Worm (Caenorhabditis elegans) whole organism, young adult: ENCODE measurements around the gene ain-1.

Experiments
- B0035.1 ChIP-seq: sonication (generic microtip); optimal IDR thresholded peaks from 2 replicates; lab custom pipeline; 2016; ENCODE audit warnings: missing genetic modification characterization, mild to moderate bottlenecking, missing compliant biosample characterization, missing genotype, missing genetic modification reagents
- B0336.3 ChIP-seq: fragments of 200-800 bp; sonication (Bioruptor generic); IDR thresholded peaks from 2 replicates; pipeline ENCODE4 v1.3.6; 2022; ENCODE audit warnings: missing genetic modification characterization, missing compliant biosample characterization
- C06A6.2 ChIP-seq: fragments of 200-800 bp; sonication (Bioruptor generic); conservative IDR thresholded peaks from 2 replicates; pipeline ENCODE4 v1.3.6; 2022; ENCODE audit warnings: missing genetic modification characterization, missing compliant biosample characterization
- D2030.7 ChIP-seq: fragments of 200-800 bp; sonication (Bioruptor generic); IDR thresholded peaks from 2 replicates; pipeline ENCODE4 v1.3.6; 2022; ENCODE audit warnings: missing genetic modification reagents, missing genetic modification characterization, missing compliant biosample characterization
- F10E7.11 ChIP-seq: sonication (generic microtip); optimal IDR thresholded peaks from 2 replicates; lab custom pipeline; 2017; ENCODE audit warnings: mild to moderate bottlenecking, missing genetic modification characterization, moderate library complexity, missing compliant biosample characterization
- F22D6.2 ChIP-seq: sonication (generic microtip); optimal IDR thresholded peaks from 2 replicates; lab custom pipeline; 2016; ENCODE audit warnings: mild to moderate bottlenecking, missing genetic modification characterization, missing compliant biosample characterization
- F23B12.7 ChIP-seq: sonication (generic microtip); optimal IDR thresholded peaks from 2 replicates; lab custom pipeline; 2017; ENCODE audit warnings: missing genetic modification characterization, mild to moderate bottlenecking, missing compliant biosample characterization, antibody characterized with exemption, moderate library complexity; ENCODE audit not compliant: insufficient read depth
- F33H1.4 ChIP-seq: fragments of 200-800 bp; sonication (Bioruptor generic); IDR thresholded peaks from 2 replicates; pipeline ENCODE4 v1.3.6; 2022; ENCODE audit warnings: missing genetic modification reagents, missing genetic modification characterization, missing compliant biosample characterization
- F52B5.7 ChIP-seq: sonication (generic microtip); optimal IDR thresholded peaks from 2 replicates; lab custom pipeline; 2016; ENCODE audit warnings: mild to moderate bottlenecking, missing genetic modification characterization, missing compliant biosample characterization
- T07F8.4 ChIP-seq: sonication (generic microtip); optimal IDR thresholded peaks from 2 replicates; lab custom pipeline; 2016; ENCODE audit warnings: mild to moderate bottlenecking, missing genetic modification characterization, moderate library complexity, missing compliant biosample characterization
- T26A5.8 ChIP-seq: sonication (generic microtip); optimal IDR thresholded peaks from 2 replicates; lab custom pipeline; 2016; ENCODE audit warnings: missing genetic modification characterization, missing compliant biosample characterization
- Y56A3A.18 ChIP-seq: fragments of 200-800 bp; sonication (Bioruptor generic); IDR thresholded peaks from 2 replicates; pipeline ENCODE4 v1.3.6; 2022; ENCODE audit warnings: missing genetic modification reagents, missing genetic modification characterization, missing compliant biosample characterization
- athp-1 ChIP-seq: sonication (generic microtip); optimal IDR thresholded peaks from 2 replicates; lab custom pipeline; 2017; ENCODE audit warnings: mild to moderate bottlenecking, missing genetic modification characterization, missing compliant biosample characterization
- attf-6 ChIP-seq: fragments of 200-800 bp; sonication (Bioruptor generic); IDR thresholded peaks from 2 replicates; pipeline ENCODE4 v1.3.6; 2022; ENCODE audit warnings: missing genetic modification reagents, missing genetic modification characterization, missing compliant biosample characterization
- bed-1 ChIP-seq: fragments of 200-800 bp; sonication (Bioruptor generic); IDR thresholded peaks from 2 replicates; pipeline ENCODE4 v1.3.6; 2022; ENCODE audit warnings: missing genetic modification reagents, missing genetic modification characterization, missing compliant biosample characterization
- cebp-2 ChIP-seq: fragments of 200-800 bp; sonication (Bioruptor generic); IDR thresholded peaks from 2 replicates; pipeline ENCODE4 v1.3.6; 2022; ENCODE audit warnings: missing genetic modification characterization, missing compliant biosample characterization
- ceh-27 ChIP-seq: fragments of 200-800 bp; sonication (Bioruptor generic); optimal IDR thresholded peaks from 2 replicates; lab custom pipeline; 2018; ENCODE audit warnings: mild to moderate bottlenecking, missing genetic modification characterization, moderate library complexity, missing compliant biosample characterization
- chd-7 ChIP-seq: sonication (generic microtip); optimal IDR thresholded peaks from 2 replicates; lab custom pipeline; 2016; ENCODE audit warnings: mild to moderate bottlenecking, missing genetic modification characterization, moderate library complexity, missing compliant biosample characterization
- dox-1 ChIP-seq: fragments of 200-800 bp; sonication (Bioruptor generic); IDR thresholded peaks from 2 replicates; pipeline ENCODE4 v1.3.6; 2022; ENCODE audit warnings: missing genetic modification reagents, missing genetic modification characterization, missing compliant biosample characterization
- dpff-1 ChIP-seq: sonication (generic microtip); optimal IDR thresholded peaks from 2 replicates; lab custom pipeline; 2017; ENCODE audit warnings: mild to moderate bottlenecking, missing genetic modification characterization, missing compliant biosample characterization
- egl-44 ChIP-seq: fragments of 200-800 bp; sonication (Bioruptor generic); IDR thresholded peaks from 2 replicates; pipeline ENCODE4 v1.3.6; 2022; ENCODE audit warnings: missing genetic modification reagents, missing genetic modification characterization, missing compliant biosample characterization
- fkh-3 ChIP-seq: sonication (generic microtip); optimal IDR thresholded peaks from 2 replicates; lab custom pipeline; 2016; ENCODE audit warnings: mild to moderate bottlenecking, missing genetic modification characterization, missing compliant biosample characterization
- lin-35 ChIP-seq, 3 experiments: fragments of 150-350 bp in 2 of 3; sonication (generic microtip) in 1 of 3; optimal IDR thresholded peaks; 2 replicates each; lab custom pipeline; 2014 to 2018; ENCODE audit warnings: missing biosample characterization in 3 of 3, missing genetic modification characterization in 3 of 3, missing genetic modification reagents in 3 of 3
- lin-40 ChIP-seq: sonication (generic microtip); optimal IDR thresholded peaks from 2 replicates; lab custom pipeline; 2016; ENCODE audit warnings: missing genetic modification characterization, mild to moderate bottlenecking, missing compliant biosample characterization, missing genotype, missing genetic modification reagents
- lin-54 ChIP-seq: fragments of 200-800 bp; sonication (Bioruptor generic); optimal IDR thresholded peaks from 2 replicates; lab custom pipeline; 2018; ENCODE audit warnings: mild to moderate bottlenecking, missing genetic modification characterization, missing compliant biosample characterization
- lsl-1 ChIP-seq: fragments of 200-800 bp; sonication (Bioruptor generic); optimal IDR thresholded peaks from 2 replicates; lab custom pipeline; 2018; ENCODE audit warnings: mild to moderate bottlenecking, missing genetic modification characterization, moderate library complexity, missing compliant biosample characterization
- madf-10 ChIP-seq: sonication (generic microtip); optimal IDR thresholded peaks from 2 replicates; lab custom pipeline; 2016; ENCODE audit warnings: mild to moderate bottlenecking, missing genetic modification characterization, missing compliant biosample characterization
- madf-8 ChIP-seq: fragments of 200-800 bp; sonication (Bioruptor generic); conservative IDR thresholded peaks from 2 replicates; pipeline ENCODE4 v1.3.6; 2022; ENCODE audit warnings: missing genetic modification reagents, missing genetic modification characterization, missing compliant biosample characterization
- mxl-1 ChIP-seq: sonication (generic microtip); optimal IDR thresholded peaks from 2 replicates; lab custom pipeline; 2016; ENCODE audit warnings: missing genetic modification characterization, missing compliant biosample characterization
- nhr-179 ChIP-seq: sonication (generic microtip); optimal IDR thresholded peaks from 2 replicates; lab custom pipeline; 2016; ENCODE audit warnings: mild to moderate bottlenecking, missing genetic modification characterization, missing compliant biosample characterization
- nhr-90 ChIP-seq: sonication (generic microtip); optimal IDR thresholded peaks from 2 replicates; lab custom pipeline; 2016; ENCODE audit warnings: missing genotype, mild to moderate bottlenecking, missing genetic modification characterization, missing compliant biosample characterization
- pbrm-1 ChIP-seq: fragments of 200-800 bp; sonication (Bioruptor generic); IDR thresholded peaks from 2 replicates; pipeline ENCODE4 v1.3.6; 2022; ENCODE audit warnings: missing genetic modification reagents, missing genetic modification characterization, missing compliant biosample characterization
- rcor-1 ChIP-seq: fragments of 200-800 bp; sonication (Bioruptor generic); IDR thresholded peaks from 2 replicates; pipeline ENCODE4 v1.3.6; 2022; ENCODE audit warnings: missing genetic modification reagents, missing genetic modification characterization, missing compliant biosample characterization
- snpc-1.1 ChIP-seq: sonication (generic microtip); optimal IDR thresholded peaks from 2 replicates; lab custom pipeline; 2017; ENCODE audit warnings: missing genetic modification characterization, mild to moderate bottlenecking, missing compliant biosample characterization, antibody characterized with exemption, moderate library complexity, missing genotype, missing genetic modification reagents; ENCODE audit not compliant: insufficient read depth
- snpc-1.3 ChIP-seq: sonication (generic microtip); optimal IDR thresholded peaks from 2 replicates; lab custom pipeline; 2017; ENCODE audit warnings: missing genetic modification characterization, mild to moderate bottlenecking, missing compliant biosample characterization, antibody characterized with exemption, moderate library complexity, missing genotype, missing genetic modification reagents; ENCODE audit not compliant: insufficient read depth
- snpc-3.4 ChIP-seq: sonication (generic microtip); optimal IDR thresholded peaks from 2 replicates; lab custom pipeline; 2017; ENCODE audit warnings: missing genetic modification characterization, mild to moderate bottlenecking, missing compliant biosample characterization, antibody characterized with exemption, moderate library complexity, missing genotype, missing genetic modification reagents
- somi-1 ChIP-seq: fragments of 200-800 bp; sonication (Bioruptor generic); optimal IDR thresholded peaks from 2 replicates; lab custom pipeline; 2018; ENCODE audit warnings: mild to moderate bottlenecking, missing genetic modification characterization, missing compliant biosample characterization
- sptf-2 ChIP-seq: fragments of 200-800 bp; sonication (Bioruptor generic); optimal IDR thresholded peaks from 2 replicates; lab custom pipeline; 2018; ENCODE audit warnings: mild to moderate bottlenecking, missing genetic modification characterization, missing compliant biosample characterization
- tlf-1 ChIP-seq: fragments of 200-800 bp; sonication (Bioruptor generic); optimal IDR thresholded peaks from 2 replicates; lab custom pipeline; 2018; ENCODE audit warnings: mild to moderate bottlenecking, missing genetic modification characterization, missing compliant biosample characterization
- xnd-1 ChIP-seq: sonication (generic microtip); optimal IDR thresholded peaks from 2 replicates; lab custom pipeline; 2016; ENCODE audit warnings: missing genotype, missing genetic modification reagents, missing genetic modification characterization, missing compliant biosample characterization
- zfh-2 ChIP-seq: fragments of 200-800 bp; sonication (Bioruptor generic); conservative IDR thresholded peaks from 2 replicates; pipeline ENCODE4 v1.3.6; 2022; ENCODE audit warnings: missing genetic modification reagents, missing genetic modification characterization, missing compliant biosample characterization
- ztf-18 ChIP-seq: sonication (generic microtip); optimal IDR thresholded peaks from 2 replicates; lab custom pipeline; 2016; ENCODE audit warnings: missing genotype, mild to moderate bottlenecking, missing genetic modification characterization, missing compliant biosample characterization
- ztf-22 ChIP-seq: fragments of 200-800 bp; sonication (Bioruptor generic); optimal IDR thresholded peaks from 2 replicates; lab custom pipeline; 2018; ENCODE audit warnings: mild to moderate bottlenecking, missing genetic modification characterization, moderate library complexity, missing compliant biosample characterization
- ztf-26 ChIP-seq: sonication (generic microtip); optimal IDR thresholded peaks from 2 replicates; lab custom pipeline; 2017; ENCODE audit warnings: missing genetic modification characterization, missing compliant biosample characterization
- ztf-28 ChIP-seq: fragments of 200-800 bp; sonication (Bioruptor generic); IDR thresholded peaks from 2 replicates; pipeline ENCODE4 v1.3.6; 2022; ENCODE audit warnings: missing genetic modification reagents, missing genetic modification characterization, missing compliant biosample characterization
- ztf-6 ChIP-seq: fragments of 200-800 bp; sonication (Bioruptor generic); IDR thresholded peaks from 2 replicates; pipeline ENCODE4 v1.3.6; 2022; ENCODE audit warnings: missing genetic modification reagents, missing genetic modification characterization, missing compliant biosample characterization

The ain-1 gene

DNA sequence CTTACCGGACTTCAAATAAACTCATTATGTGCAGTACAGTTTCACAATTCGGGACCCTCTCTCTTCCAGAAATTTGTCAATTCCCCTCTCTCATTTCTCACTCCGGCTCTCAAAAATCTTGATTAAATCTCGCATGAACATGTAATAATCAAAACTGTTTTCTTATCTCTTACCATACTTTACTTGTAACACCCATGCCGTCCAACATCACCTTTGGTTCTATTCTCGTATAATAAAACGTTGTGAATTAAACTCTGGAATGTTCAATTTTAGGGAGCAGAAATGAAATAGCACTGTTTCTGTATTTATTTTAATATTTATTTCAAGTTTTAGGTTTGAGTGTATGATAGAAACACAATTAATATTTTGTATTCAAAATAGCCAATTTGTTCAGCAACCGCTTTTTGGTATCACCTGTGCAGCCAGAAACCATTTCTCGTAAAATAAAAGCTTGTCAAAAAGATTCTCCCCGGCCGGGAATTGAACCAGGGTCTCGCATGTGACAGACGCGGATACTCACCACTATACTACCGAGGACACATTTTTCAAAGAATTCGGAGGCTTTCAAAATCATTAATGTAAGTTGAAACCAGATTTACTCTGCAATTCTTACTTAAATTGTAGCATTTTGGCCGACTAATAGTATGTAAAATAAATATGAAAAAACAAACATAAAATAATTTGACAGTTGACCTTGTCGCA lies 4.3 kb downstream of the ain-1 start (continued):
- no peak for TF ChIP-seq B0336.3 (GFP tag; lab: Robert Waterston, UW)
- TF ChIP-seq ztf-6 (GFP tag; lab: Robert Waterston, UW): no peak
- 0 out of 2 replicates have a peak, but pooled peaks have one; percentile 13 for TF ChIP-seq rcor-1 (GFP tag; lab: Robert Waterston, UW)
- no peak for TF ChIP-seq C06A6.2 (GFP tag; lab: Robert Waterston, UW)
- no peak for TF ChIP-seq ztf-22
- no peak for TF ChIP-seq snpc-1.1 (tag; lab: Kevin White, UChicago)
- TF ChIP-seq egl-44 (GFP tag; lab: Robert Waterston, UW): no peak
- no peak for TF ChIP-seq nhr-179 (tag; lab: Kevin White, UChicago)
- TF ChIP-seq F10E7.11 (tag; lab: Kevin White, UChicago): peak; percentile 13
- 0 out of 2 replicates have a peak, but pooled peaks have one; percentile 11 for TF ChIP-seq D2030.7 (GFP tag; lab: Robert Waterston, UW)
- no peak for TF ChIP-seq T26A5.8 (tag; lab: Kevin White, UChicago)
- TF ChIP-seq F33H1.4 (GFP tag; lab: Robert Waterston, UW): no peak
- TF ChIP-seq madf-8 (GFP tag; lab: Robert Waterston, UW): no peak
- TF ChIP-seq zfh-2 (GFP tag; lab: Robert Waterston, UW): no peak
- TF ChIP-seq madf-10 (tag; lab: Kevin White, UChicago): peak; percentile 36
- TF ChIP-seq snpc-3.4 (tag; lab: Kevin White, UChicago): no peak
- TF ChIP-seq pbrm-1 (GFP tag; lab: Robert Waterston, UW): peak; percentile 13; the same call in 1 of the 2 replicates
- no peak for TF ChIP-seq mxl-1 (tag; lab: Kevin White, UChicago)
- no peak for TF ChIP-seq lin-35 (GFP tag; optimal IDR thresholded peaks at IDR 0.05; lab: Kevin White, UChicago)
- TF ChIP-seq bed-1 (GFP tag; lab: Robert Waterston, UW): no peak
- peak; percentile 6 for TF ChIP-seq snpc-1.3 (tag; lab: Kevin White, UChicago)
- TF ChIP-seq lin-54 (GFP tag; lab: Kevin White, UChicago): no peak
- TF ChIP-seq dpff-1: no peak
- TF ChIP-seq Y56A3A.18 (GFP tag; lab: Robert Waterston, UW): peak; percentile 68; the same call in 1 of the 2 replicates
- TF ChIP-seq nhr-90: peak; percentile 25
- no peak for TF ChIP-seq sptf-2 (GFP tag; lab: Kevin White, UChicago)

DNA sequence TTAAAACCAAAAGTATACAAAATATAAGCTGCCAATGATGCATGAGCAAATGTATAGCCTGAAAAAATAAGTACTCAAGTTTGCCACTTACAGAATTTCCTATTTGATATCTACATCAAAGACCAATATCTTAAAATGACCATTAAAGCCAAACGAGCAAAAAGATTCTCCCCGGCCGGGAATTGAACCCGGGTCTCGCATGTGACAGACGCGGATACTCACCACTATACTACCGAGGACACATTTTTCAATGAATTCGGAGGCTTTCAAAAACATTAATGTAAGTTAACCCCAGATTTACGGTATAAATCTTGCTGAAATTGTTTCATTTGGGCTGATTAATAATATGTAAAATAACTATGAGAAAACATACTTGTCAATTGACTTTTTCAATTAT lies 4.9 kb downstream of the ain-1 start:
- TF ChIP-seq attf-6 (GFP tag; lab: Robert Waterston, UW): no peak
- TF ChIP-seq F52B5.7 (tag; lab: Kevin White, UChicago): no peak
- no peak for TF ChIP-seq athp-1
- TF ChIP-seq lsl-1: no peak
- TF ChIP-seq snpc-3.4 (tag; lab: Kevin White, UChicago): peak; percentile 25
- TF ChIP-seq sptf-2 (GFP tag; lab: Kevin White, UChicago): no peak
- no peak for TF ChIP-seq T07F8.4 (tag; lab: Kevin White, UChicago)
- TF ChIP-seq xnd-1 (tag; lab: Kevin White, UChicago): no peak
- TF ChIP-seq rcor-1 (GFP tag; lab: Robert Waterston, UW): no peak
- TF ChIP-seq ceh-27: no peak
- TF ChIP-seq F23B12.7: peak; percentile 28
- TF ChIP-seq ztf-18 (tag; lab: Kevin White, UChicago): peak; percentile 48
- no peak for TF ChIP-seq ztf-22
- TF ChIP-seq somi-1 (GFP tag; lab: Kevin White, UChicago): no peak
- TF ChIP-seq lin-40 (tag; lab: Kevin White, UChicago): no peak
- TF ChIP-seq F22D6.2 (tag; lab: Kevin White, UChicago): no peak
- TF ChIP-seq dox-1 (GFP tag; lab: Robert Waterston, UW): 0 out of 2 replicates have a peak, but pooled peaks have one; percentile 15
- TF ChIP-seq ztf-28 (GFP tag; lab: Robert Waterston, UW): no peak
- TF ChIP-seq fkh-3 (tag; lab: Kevin White, UChicago): no peak
- TF ChIP-seq ztf-26 (tag; lab: Kevin White, UChicago): peak; percentile 5
- TF ChIP-seq B0035.1 (tag; lab: Kevin White, UChicago): no peak
- no peak for TF ChIP-seq cebp-2
- TF ChIP-seq tlf-1: no peak
- TF ChIP-seq chd-7 (tag; lab: Kevin White, UChicago): no peak
